Worm (Caenorhabditis elegans) whole organism, L4 larva: ENCODE results near the gene try-1.

Experiments used
- R02D3.7 ChIP-seq: fragments of 150-350 bp; sonication (generic microtip); optimal IDR thresholded peaks from 3 replicates; lab custom pipeline; 2014; ENCODE audit warnings: missing biosample characterization, missing genetic modification characterization
- Y5F2A.4 ChIP-seq: fragments of 200-800 bp; sonication (Bioruptor generic); optimal IDR thresholded peaks from 2 replicates; lab custom pipeline; 2018; ENCODE audit warnings: mild to moderate bottlenecking, missing genetic modification characterization, missing compliant biosample characterization
- dve-1 ChIP-seq: sonication (generic microtip); optimal IDR thresholded peaks from 2 replicates; lab custom pipeline; 2017; ENCODE audit warnings: antibody characterized with exemption, mild to moderate bottlenecking, missing genetic modification characterization, missing compliant biosample characterization; ENCODE audit not compliant: insufficient read depth
- fos-1 ChIP-seq: fragments of 150-350 bp; optimal IDR thresholded peaks from 2 replicates; lab custom pipeline; 2014; ENCODE audit warnings: missing biosample characterization, missing genetic modification characterization
- gei-8 ChIP-seq: fragments of 200-800 bp; sonication (Bioruptor generic); optimal IDR thresholded peaks from 2 replicates; lab custom pipeline; 2018; ENCODE audit warnings: mild to moderate bottlenecking, missing genetic modification characterization, missing compliant biosample characterization
- lir-3 ChIP-seq: sonication (generic microtip); optimal IDR thresholded peaks from 2 replicates; lab custom pipeline; 2016; ENCODE audit warnings: mild to moderate bottlenecking, missing genetic modification characterization, missing compliant biosample characterization
- mdl-1 ChIP-seq, 2 experiments: fragments of 150-350 bp in 1 of 2; sonication (generic microtip) in 1 of 2; optimal IDR thresholded peaks; 2 replicates each; lab custom pipeline; 2014 to 2017; ENCODE audit warnings: missing biosample characterization in 2 of 2, missing genetic modification characterization in 2 of 2
- nhr-11 ChIP-seq: fragments of 150-350 bp; optimal IDR thresholded peaks from 2 replicates; lab custom pipeline; 2014; ENCODE audit warnings: missing biosample characterization, missing genetic modification characterization
- nhr-76 ChIP-seq: fragments of 150-350 bp; optimal IDR thresholded peaks from 2 replicates; lab custom pipeline; 2014; ENCODE audit warnings: missing biosample characterization, missing genetic modification characterization
- snpc-1.2 ChIP-seq: fragments of 200-800 bp; sonication (Bioruptor generic); IDR thresholded peaks from 2 replicates; pipeline ENCODE4 v1.3.6; 2022; ENCODE audit warnings: missing genetic modification reagents, missing genetic modification characterization, missing compliant biosample characterization
- unc-130 ChIP-seq: sonication (generic microtip); optimal IDR thresholded peaks from 2 replicates; lab custom pipeline; 2016; ENCODE audit warnings: missing genetic modification reagents, missing genetic modification characterization, missing compliant biosample characterization
- unc-62 ChIP-seq, 3 experiments: fragments of 150-350 bp in 1 of 3; sonication (generic microtip); optimal IDR thresholded peaks in 2 of 3; peaks in 1 of 3; 1 replicate in 1 of 3; 2 replicates in 2 of 3; lab custom pipeline; 2014 to 2017; ENCODE audit warnings: missing biosample characterization in 3 of 3, missing genetic modification characterization in 3 of 3, missing genetic modification reagents in 3 of 3, missing genotype in 1 of 3
- zag-1 ChIP-seq: fragments of 150-350 bp; optimal IDR thresholded peaks from 2 replicates; lab custom pipeline; 2014; ENCODE audit warnings: missing biosample characterization, missing genetic modification characterization

DNA sequence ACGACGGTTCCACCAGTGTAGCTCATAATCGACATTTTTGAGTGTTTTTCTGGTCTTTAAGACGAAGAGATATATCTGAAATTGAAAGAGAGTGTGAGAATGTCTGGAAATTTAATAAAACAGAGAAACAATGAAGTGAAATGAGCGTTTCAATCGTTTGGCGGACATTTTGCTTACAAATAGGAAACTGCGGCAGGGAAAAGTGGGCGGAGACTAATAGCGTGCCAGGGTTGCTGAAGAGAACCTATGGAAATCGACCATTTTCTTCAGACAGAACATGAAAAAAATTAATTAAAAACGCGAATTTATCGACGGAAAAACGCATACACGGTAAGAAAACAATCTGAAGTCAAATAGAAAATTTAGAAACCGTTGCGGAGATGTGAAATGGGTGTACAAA is 6.0 kb upstream of the try-1 start, which contains the start of gene pbs-3:
- TF ChIP-seq dve-1: peak; percentile 66
- no peak for TF ChIP-seq R02D3.7
- TF ChIP-seq fos-1 (tag; lab: Kevin White, UChicago): no peak
- TF ChIP-seq zag-1 (tag; lab: Kevin White, UChicago): no peak
- no peak for TF ChIP-seq lir-3 (tag; lab: Kevin White, UChicago)
- no peak for TF ChIP-seq snpc-1.2
- no peak for TF ChIP-seq Y5F2A.4 (GFP tag; lab: Kevin White, UChicago)
- no peak for TF ChIP-seq nhr-76 (tag; lab: Kevin White, UChicago)
- peak; percentile 50 for TF ChIP-seq nhr-11 (tag; lab: Kevin White, UChicago)
- peak in 1 of 2 experiments; percentile 5 for TF ChIP-seq mdl-1 (tag; optimal IDR thresholded peaks at IDR 0.05; lab: Kevin White, UChicago)
- no peak for TF ChIP-seq gei-8 (GFP tag; lab: Kevin White, UChicago)
- peak in 1 of 2 experiments; percentile 82 for TF ChIP-seq unc-62 (GFP tag; optimal IDR thresholded peaks at IDR 0.05 in 1 of 2; lab: Kevin White, UChicago)
- TF ChIP-seq unc-62 (tag; optimal IDR thresholded peaks at IDR 0.05; lab: Kevin White, UChicago): no peak
- TF ChIP-seq unc-130 (GFP tag; lab: Kevin White, UChicago): peak; percentile 83
